Fruit fly (Drosophila melanogaster): ENCODE data around the gene CG43091.

CG43091 gene

DNA sequence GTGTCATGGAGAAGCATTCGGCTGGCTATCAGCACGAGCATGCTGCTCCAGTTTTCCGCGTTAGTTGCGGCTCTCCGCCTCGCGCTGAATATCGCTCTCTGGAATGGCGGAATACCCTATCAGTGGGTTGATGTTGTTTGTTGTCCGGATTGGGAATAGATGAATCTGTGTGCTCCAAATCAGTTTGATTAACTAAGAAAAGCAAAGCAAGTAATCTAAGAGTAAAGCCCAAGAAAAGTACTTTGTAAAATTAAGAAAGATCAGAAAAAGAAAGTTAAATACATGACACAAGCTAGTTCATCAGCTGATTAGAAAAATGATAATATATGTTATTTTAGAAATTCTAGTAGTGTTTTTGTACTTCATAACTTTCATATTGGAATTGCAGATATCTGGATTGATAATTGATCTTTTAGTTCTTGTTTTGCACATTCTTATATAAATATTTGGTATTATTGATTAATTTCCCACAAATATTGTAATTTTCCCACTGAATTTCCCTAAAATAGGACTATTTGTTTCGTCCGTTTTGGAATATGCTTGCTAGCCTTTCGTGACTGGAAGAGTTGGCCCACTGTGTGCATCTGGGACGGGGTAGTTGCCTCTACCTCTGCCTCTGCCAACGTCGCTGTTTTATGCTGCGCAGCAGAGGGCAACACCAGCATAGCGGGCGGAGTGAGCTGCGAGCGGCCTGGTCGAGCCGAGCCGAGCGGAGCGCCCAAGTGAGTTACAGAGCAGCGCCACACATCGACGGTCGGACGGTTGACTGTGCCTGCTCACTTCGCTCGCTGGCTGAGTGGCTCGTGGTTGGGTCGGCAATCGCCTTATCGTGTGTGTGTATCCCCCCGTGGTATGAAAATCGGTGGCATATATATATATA is 14.4 kb downstream of the CG43091 start (continued):
- peak; percentile 67 for TF ChIP-seq Six4 (GFP tag; optimal IDR thresholded peaks at IDR 0.05)
- 0 out of 2 replicates have a peak, but pooled peaks have one; percentile 20 for TF ChIP-seq Awh (GFP tag; IDR thresholded peaks at IDR 0.05)
- no peak; the same call in none of the 2 replicates for TF ChIP-seq CG14667 (GFP tag; IDR thresholded peaks at IDR 0.05)
- TF ChIP-seq sqz (GFP tag; optimal IDR thresholded peaks at IDR 0.05): peak; percentile 62
- peak; percentile 29 for TF ChIP-seq Side (GFP tag; optimal IDR thresholded peaks at IDR 0.05)
- TF ChIP-seq Hmx (GFP tag; optimal IDR thresholded peaks at IDR 0.05): peak; percentile 38
- peak; percentile 23; the same call in 1 of the 3 replicates for TF ChIP-seq Mrtf (GFP tag; IDR thresholded peaks at IDR 0.05)
- TF ChIP-seq emc (GFP tag; optimal IDR thresholded peaks at IDR 0.05): no peak
- peak; percentile 11 for TF ChIP-seq CrebB (tag; optimal IDR thresholded peaks at IDR 0.05)
- TF ChIP-seq CG16779 (GFP tag; IDR thresholded peaks at IDR 0.05): peak; percentile 54; the same call in 1 of the 2 replicates
- TF ChIP-seq Opbp (GFP tag; IDR thresholded peaks at IDR 0.05; ENCODE audit: partially characterized antibody): no peak
- TF ChIP-seq hbn (GFP tag; IDR thresholded peaks at IDR 0.05; ENCODE audit: partially characterized antibody): 0 out of 2 replicates have a peak, but pooled peaks have one; percentile 32
- no peak for TF ChIP-seq vfl (GFP tag; optimal IDR thresholded peaks at IDR 0.05)
- no peak for TF ChIP-seq wor (GFP tag; IDR thresholded peaks at IDR 0.05)
- TF ChIP-seq gcm2 (GFP tag; optimal IDR thresholded peaks at IDR 0.05): peak; percentile 21
- TF ChIP-seq abd-A (tag; optimal IDR thresholded peaks at IDR 0.05): peak; percentile 27
- TF ChIP-seq jigr1 (GFP tag; IDR thresholded peaks at IDR 0.05): peak; percentile 51; the same call in 1 of the 3 replicates
- peak; percentile 11 for TF ChIP-seq trh (GFP tag; optimal IDR thresholded peaks at IDR 0.05)
- TF ChIP-seq Ets97D (GFP tag; optimal IDR thresholded peaks at IDR 0.05): no peak
- peak; percentile 52 for TF ChIP-seq ATbp (GFP tag; optimal IDR thresholded peaks at IDR 0.05)
- TF ChIP-seq Dref (GFP tag; IDR thresholded peaks at IDR 0.05): 0 out of 2 replicates have a peak, but pooled peaks have one; percentile 11
- peak in 1 of 2 experiments; percentile 12 for TF ChIP-seq Hr78 (GFP tag; optimal IDR thresholded peaks at IDR 0.05)
- TF ChIP-seq caup (GFP tag; optimal IDR thresholded peaks at IDR 0.05; ENCODE audit: severe bottlenecking): peak; percentile 9
- peak; percentile 59 for TF ChIP-seq D19B (GFP tag; optimal IDR thresholded peaks at IDR 0.05)
- no peak for TF ChIP-seq CG1832 (GFP tag; optimal IDR thresholded peaks at IDR 0.05)
- peak; percentile 47; the same call in 1 of the 3 replicates for TF ChIP-seq CG2199 (GFP tag; IDR thresholded peaks at IDR 0.05)
- TF ChIP-seq Meics (GFP tag; optimal IDR thresholded peaks at IDR 0.05): peak; percentile 77
- TF ChIP-seq tup (GFP tag; optimal IDR thresholded peaks at IDR 0.05): no peak
- peak; percentile 51 for TF ChIP-seq CG6813 (GFP tag; optimal IDR thresholded peaks at IDR 0.05)
- peak; percentile 36; the same call in 1 of the 3 replicates for TF ChIP-seq otp (GFP tag; IDR thresholded peaks at IDR 0.05)
- TF ChIP-seq CG11398 (GFP tag; optimal IDR thresholded peaks at IDR 0.05): no peak
- TF ChIP-seq yki (optimal IDR thresholded peaks at IDR 0.05): no peak
- no peak for TF ChIP-seq CkIIα-i1 (GFP tag; IDR thresholded peaks at IDR 0.05)
- peak; percentile 39; the same call in 1 of the 2 replicates for TF ChIP-seq ara (GFP tag; IDR thresholded peaks at IDR 0.05)
- TF ChIP-seq ham (GFP tag; IDR thresholded peaks at IDR 0.05): no peak
- TF ChIP-seq CG11504 (tag; optimal IDR thresholded peaks at IDR 0.05): peak; percentile 83
- TF ChIP-seq CG10209 (GFP tag; optimal IDR thresholded peaks at IDR 0.05): peak; percentile 61
- peak; percentile 54 for TF ChIP-seq CG9932 (GFP tag; IDR thresholded peaks at IDR 0.05)
- TF ChIP-seq CG17612 (GFP tag; IDR thresholded peaks at IDR 0.05): 0 out of 2 replicates have a peak, but pooled peaks have one; percentile 44
- TF ChIP-seq shn (GFP tag; optimal IDR thresholded peaks at IDR 0.05): peak; percentile 50
- TF ChIP-seq CG10462 (GFP tag; optimal IDR thresholded peaks at IDR 0.05): no peak
- TF ChIP-seq CG9727 (GFP tag; optimal IDR thresholded peaks at IDR 0.05): peak; percentile 73
- peak; percentile 25; the same call in 1 of the 3 replicates for TF ChIP-seq Aef1 (GFP tag; IDR thresholded peaks at IDR 0.05)
- no peak for TF ChIP-seq gt (GFP tag; IDR thresholded peaks at IDR 0.05)
- peak; percentile 42; the same call in 1 of the 2 replicates for TF ChIP-seq CG9215 (GFP tag; IDR thresholded peaks at IDR 0.05)
- TF ChIP-seq pfk (GFP tag; optimal IDR thresholded peaks at IDR 0.05): no peak
- peak; percentile 46 for TF ChIP-seq CG11723 (GFP tag; optimal IDR thresholded peaks at IDR 0.05)
- TF ChIP-seq luna (GFP tag; optimal IDR thresholded peaks at IDR 0.05): no peak

Measured in whole organism, embryonic.